Fruit fly (Drosophila melanogaster) whole organism, embryonic: ENCODE results near the gene CG34256.

Source experiments
- Asciz ChIP-seq: fragments of 200-800 bp; sonication (Bioruptor generic); optimal IDR thresholded peaks from 2 replicates; lab custom pipeline; 2017; ENCODE audit warnings: missing biosample characterization, mild to moderate bottlenecking, missing genetic modification characterization, missing genetic modification reagents
- Atf-2 ChIP-seq: fragments of 200-800 bp; sonication (Bioruptor generic); optimal IDR thresholded peaks from 2 replicates; lab custom pipeline; 2016; ENCODE audit warnings: missing biosample characterization, missing genetic modification characterization
- CG10209 ChIP-seq: fragments of 200-800 bp; sonication (Bioruptor generic); optimal IDR thresholded peaks from 3 replicates; lab custom pipeline; 2017; ENCODE audit warnings: missing biosample characterization, mild to moderate bottlenecking, missing genetic modification characterization, missing genetic modification reagents
- CG12155 ChIP-seq: fragments of 200-800 bp; sonication (Bioruptor generic); optimal IDR thresholded peaks from 3 replicates; lab custom pipeline; 2016; ENCODE audit warnings: missing biosample characterization, missing genetic modification characterization
- CG12659 ChIP-seq: fragments of 200-800 bp; sonication (Bioruptor generic); optimal IDR thresholded peaks from 3 replicates; lab custom pipeline; 2017; ENCODE audit warnings: mild to moderate bottlenecking, missing biosample characterization, missing genetic modification reagents, missing genetic modification characterization
- CG13424 ChIP-seq: fragments of 200-800 bp; sonication (Bioruptor generic); optimal IDR thresholded peaks from 2 replicates; lab custom pipeline; 2019; ENCODE audit warnings: missing biosample characterization, mild to moderate bottlenecking, missing genetic modification characterization, moderate library complexity
- CG14441 ChIP-seq: fragments of 200-800 bp; sonication (Bioruptor generic); IDR thresholded peaks from 2 replicates; pipeline ENCODE4 v1.3.6; 2022; ENCODE audit warnings: missing biosample characterization, missing genetic modification characterization
- CG15601 ChIP-seq: fragments of 200-800 bp; sonication (Bioruptor generic); optimal IDR thresholded peaks from 3 replicates; lab custom pipeline; 2019; ENCODE audit warnings: missing biosample characterization, mild to moderate bottlenecking, missing genetic modification characterization, moderate library complexity
- CG17612 ChIP-seq: fragments of 200-800 bp; sonication (Bioruptor generic); IDR thresholded peaks from 2 replicates; pipeline ENCODE4 v1.3.6; 2022; ENCODE audit warnings: missing biosample characterization, missing genetic modification characterization
- CG17829 ChIP-seq: fragments of 200-800 bp; optimal IDR thresholded peaks from 2 replicates; lab custom pipeline; 2019; ENCODE audit warnings: missing biosample characterization, mild to moderate bottlenecking, missing genetic modification characterization, moderate library complexity
- CG3281 ChIP-seq: fragments of 200-800 bp; sonication (Bioruptor generic); optimal IDR thresholded peaks from 3 replicates; lab custom pipeline; 2017; ENCODE audit warnings: missing biosample characterization, mild to moderate bottlenecking, missing genetic modification characterization
- CG3407 ChIP-seq: fragments of 200-800 bp; sonication (Bioruptor generic); optimal IDR thresholded peaks from 2 replicates; lab custom pipeline; 2018; ENCODE audit warnings: missing biosample characterization, mild to moderate bottlenecking, missing genetic modification characterization
- CG4360 ChIP-seq: fragments of 200-800 bp; sonication (Bioruptor generic); IDR thresholded peaks from 2 replicates; pipeline ENCODE4 v1.3.6; 2022; ENCODE audit warnings: missing biosample characterization, missing genetic modification characterization
- CG4730 ChIP-seq: fragments of 200-800 bp; sonication (Bioruptor generic); IDR thresholded peaks from 2 replicates; pipeline ENCODE4 v1.3.6; 2022; ENCODE audit warnings: missing biosample characterization, missing genetic modification characterization
- CG4854 ChIP-seq: fragments of 200-800 bp; sonication (Bioruptor generic); optimal IDR thresholded peaks from 2 replicates; lab custom pipeline; 2016; ENCODE audit warnings: missing biosample characterization, missing genetic modification characterization, inconsistent platforms
- CG5953 ChIP-seq: fragments of 200-800 bp; sonication (Bioruptor generic); IDR thresholded peaks from 2 replicates; pipeline ENCODE4 v1.3.6; 2022; ENCODE audit warnings: missing biosample characterization, missing genetic modification characterization
- CG6272 ChIP-seq: fragments of 200-800 bp; sonication (Bioruptor generic); IDR thresholded peaks from 2 replicates; pipeline ENCODE4 v1.3.6; 2022; ENCODE audit warnings: missing biosample characterization, missing genetic modification characterization
- CG8290 ChIP-seq, 3 experiments: fragments of 200-800 bp; sonication (Bioruptor generic); optimal IDR thresholded peaks; 2 replicates each; lab custom pipeline; 2016 to 2019; ENCODE audit warnings: missing biosample characterization in 3 of 3, missing genetic modification characterization in 3 of 3, mild to moderate bottlenecking in 2 of 3, moderate library complexity in 1 of 3
- CG9876 ChIP-seq: fragments of 200-800 bp; sonication (Bioruptor generic); optimal IDR thresholded peaks from 2 replicates; lab custom pipeline; 2016; ENCODE audit warnings: missing biosample characterization, missing genetic modification characterization
- ERR ChIP-seq: fragments of 200-800 bp; sonication (Bioruptor generic); optimal IDR thresholded peaks from 2 replicates; lab custom pipeline; 2016; ENCODE audit warnings: missing biosample characterization, missing genetic modification characterization
- H2.0 ChIP-seq: fragments of 200-800 bp; sonication (Bioruptor generic); IDR thresholded peaks from 2 replicates; pipeline ENCODE4 v1.3.6; 2022; ENCODE audit warnings: missing biosample characterization, missing genetic modification characterization
- HLH4C ChIP-seq: fragments of 200-800 bp; sonication (Bioruptor generic); IDR thresholded peaks from 3 replicates; pipeline ENCODE4 v1.3.6; 2022; ENCODE audit warnings: missing biosample characterization, missing genetic modification characterization; ENCODE audit not compliant: partially characterized antibody
- Hand ChIP-seq: fragments of 200-800 bp; sonication (Bioruptor generic); optimal IDR thresholded peaks from 2 replicates; lab custom pipeline; 2017; ENCODE audit warnings: mild to moderate bottlenecking, missing biosample characterization, missing genetic modification reagents, missing genetic modification characterization
- Hmr ChIP-seq: fragments of 200-800 bp; sonication (Bioruptor generic); optimal IDR thresholded peaks from 3 replicates; lab custom pipeline; 2017; ENCODE audit warnings: mild to moderate bottlenecking, missing biosample characterization, missing genetic modification reagents, missing genetic modification characterization
- Hr51 ChIP-seq, 2 experiments: fragments of 200-800 bp; sonication (Bioruptor generic); optimal IDR thresholded peaks; 2 replicates in 1 of 2; 3 replicates in 1 of 2; lab custom pipeline; 2016 to 2018; ENCODE audit warnings: missing biosample characterization in 2 of 2, missing genetic modification characterization in 2 of 2, mild to moderate bottlenecking in 1 of 2, moderate library complexity in 1 of 2
- Lim3 ChIP-seq: fragments of 200-800 bp; sonication (Bioruptor generic); IDR thresholded peaks from 2 replicates; pipeline ENCODE4 v1.3.6; 2022; ENCODE audit warnings: missing biosample characterization, missing genetic modification characterization
- Mrtf ChIP-seq: fragments of 200-800 bp; sonication (Bioruptor generic); IDR thresholded peaks from 3 replicates; pipeline ENCODE4 v1.3.6; 2022; ENCODE audit warnings: missing biosample characterization, missing genetic modification characterization
- Ptx1 ChIP-seq: fragments of 200-800 bp; sonication (Bioruptor generic); IDR thresholded peaks from 2 replicates; pipeline ENCODE4 v1.3.6; 2022; ENCODE audit warnings: missing biosample characterization, missing genetic modification characterization
- Sry-β ChIP-seq: fragments of 200-800 bp; sonication (Bioruptor generic); optimal IDR thresholded peaks from 2 replicates; lab custom pipeline; 2018; ENCODE audit warnings: missing biosample characterization, mild to moderate bottlenecking, missing genetic modification characterization, moderate library complexity
- Ssrp ChIP-seq: fragments of 200-800 bp; sonication (Bioruptor generic); optimal IDR thresholded peaks from 2 replicates; lab custom pipeline; 2018; ENCODE audit warnings: missing biosample characterization, mild to moderate bottlenecking, missing genetic modification characterization, moderate library complexity
- Tbp ChIP-seq: fragments of >200 bp; optimal IDR thresholded peaks from 2 replicates; lab custom pipeline; 2018; ENCODE audit warnings: missing biosample characterization, missing genetic modification characterization
- az2 ChIP-seq: fragments of 200-800 bp; sonication (Bioruptor generic); optimal IDR thresholded peaks from 3 replicates; lab custom pipeline; 2016; ENCODE audit warnings: missing biosample characterization, missing genetic modification characterization
- cas ChIP-seq: fragments of 200-800 bp; sonication (Bioruptor generic); IDR thresholded peaks from 2 replicates; pipeline ENCODE4 v1.3.6; 2022; ENCODE audit warnings: missing biosample characterization, missing genetic modification characterization
- chif ChIP-seq, 2 experiments: fragments of 200-800 bp; sonication (Bioruptor generic); optimal IDR thresholded peaks; 3 replicates each; lab custom pipeline; 2016; ENCODE audit warnings: missing biosample characterization in 2 of 2, missing genetic modification characterization in 2 of 2
- dimm ChIP-seq: fragments of 200-800 bp; sonication (Bioruptor generic); IDR thresholded peaks from 2 replicates; pipeline ENCODE4 v1.3.6; 2022; ENCODE audit warnings: missing biosample characterization, missing genetic modification characterization
- dmrt11E ChIP-seq: fragments of 200-800 bp; sonication (Bioruptor generic); optimal IDR thresholded peaks from 3 replicates; lab custom pipeline; 2018; ENCODE audit warnings: missing biosample characterization, mild to moderate bottlenecking, missing genetic modification characterization, moderate library complexity
- eve ChIP-seq, 2 experiments: fragments of >200 bp; optimal IDR thresholded peaks; 2 replicates each; lab custom pipeline; 2017; ENCODE audit warnings: missing biosample characterization in 2 of 2, missing genetic modification characterization in 2 of 2
- h ChIP-seq: fragments of >200 bp; optimal IDR thresholded peaks from 2 replicates; lab custom pipeline; 2017
- hbn ChIP-seq: fragments of 200-800 bp; sonication (Bioruptor generic); IDR thresholded peaks from 2 replicates; pipeline ENCODE4 v1.3.6; 2022; ENCODE audit warnings: missing biosample characterization, missing genetic modification characterization; ENCODE audit not compliant: partially characterized antibody
- ranshi ChIP-seq: fragments of 200-800 bp; sonication (Bioruptor generic); IDR thresholded peaks from 2 replicates; pipeline ENCODE4 v1.3.6; 2022; ENCODE audit warnings: missing biosample characterization, missing genetic modification characterization
- sens ChIP-seq: fragments of 200-800 bp; sonication (Bioruptor generic); peaks from one replicate; lab custom pipeline; 2016; ENCODE audit warnings: missing biosample characterization, missing genetic modification characterization
- sima ChIP-seq: fragments of 200-800 bp; sonication (Bioruptor generic); optimal IDR thresholded peaks from 2 replicates; lab custom pipeline; 2016; ENCODE audit warnings: missing biosample characterization, missing genetic modification characterization
- sisA ChIP-seq: fragments of 200-800 bp; sonication (Bioruptor generic); IDR thresholded peaks from 2 replicates; pipeline ENCODE4 v1.3.6; 2022; ENCODE audit warnings: missing biosample characterization, missing genetic modification characterization
- slbo ChIP-seq: fragments of 200-800 bp; sonication (Bioruptor generic); IDR thresholded peaks from 2 replicates; pipeline ENCODE4 v1.3.6; 2022; ENCODE audit warnings: missing biosample characterization, missing genetic modification characterization
- slp2 ChIP-seq: fragments of 200-800 bp; sonication (Bioruptor generic); optimal IDR thresholded peaks from 2 replicates; lab custom pipeline; 2016; ENCODE audit warnings: missing biosample characterization, missing genetic modification characterization
- sob ChIP-seq: fragments of 200-800 bp; sonication (Bioruptor generic); IDR thresholded peaks from 2 replicates; pipeline ENCODE4 v1.3.6; 2022; ENCODE audit warnings: missing biosample characterization, missing genetic modification characterization
- stwl ChIP-seq: fragments of 200-800 bp; sonication (Bioruptor generic); optimal IDR thresholded peaks from 3 replicates; lab custom pipeline; 2018; ENCODE audit warnings: missing biosample characterization, mild to moderate bottlenecking, missing genetic modification characterization, moderate library complexity
- trem ChIP-seq: fragments of 200-800 bp; optimal IDR thresholded peaks from 3 replicates; lab custom pipeline; 2019; ENCODE audit warnings: missing biosample characterization, mild to moderate bottlenecking, missing genetic modification characterization, moderate library complexity
- vnd ChIP-seq: fragments of 200-800 bp; sonication (Bioruptor generic); IDR thresholded peaks from 3 replicates; pipeline ENCODE4 v1.3.6; 2022; ENCODE audit warnings: missing biosample characterization, missing genetic modification characterization; ENCODE audit not compliant: partially characterized antibody
- vvl ChIP-seq: fragments of 200-800 bp; sonication (Bioruptor generic); IDR thresholded peaks from 2 replicates; pipeline ENCODE4 v1.3.6; 2022; ENCODE audit warnings: missing biosample characterization, missing genetic modification characterization
- wdn ChIP-seq: fragments of 200-800 bp; sonication (Bioruptor generic); IDR thresholded peaks from 2 replicates; pipeline ENCODE4 v1.3.6; 2022; ENCODE audit warnings: missing biosample characterization, missing genetic modification characterization
- wek ChIP-seq: fragments of 200-800 bp; sonication (Bioruptor generic); optimal IDR thresholded peaks from 3 replicates; lab custom pipeline; 2018; ENCODE audit warnings: missing biosample characterization, mild to moderate bottlenecking, missing genetic modification characterization, moderate library complexity

Gene CG34256

DNA sequence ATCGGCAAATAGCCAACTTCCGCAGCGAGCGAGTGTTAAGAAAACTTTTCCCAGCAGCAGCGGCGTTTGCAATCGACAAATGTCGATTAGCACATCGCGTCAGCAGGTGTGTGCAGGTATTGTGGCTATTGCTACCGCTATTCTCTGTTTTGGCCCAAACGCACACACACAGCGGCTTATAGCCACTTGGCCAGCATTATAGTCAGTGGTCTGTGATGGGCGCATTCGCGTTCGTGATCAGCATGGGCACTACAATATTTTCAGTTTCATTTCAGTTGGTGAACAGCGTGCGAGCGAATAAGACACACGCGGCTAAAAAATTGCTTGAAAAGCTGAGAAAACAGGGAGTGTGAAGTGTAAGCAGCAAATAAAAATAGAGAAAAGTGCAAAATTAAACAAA, 39.3 kb downstream of the CG34256 start, which contains the start of gene CG6836:
Gene CG6836 (plus strand): TSS at position 271 of the 400 bp plus-strand sequence.
- TF ChIP-seq sob (GFP tag; lab: Robert Waterston, UW) = peak; percentile 17; the same call in 1 of the 2 replicates
- no peak for TF ChIP-seq Lim3 (GFP tag; lab: Robert Waterston, UW)
- TF ChIP-seq CG10209 = no peak
- TF ChIP-seq h (lab: Kevin White, UChicago) = no peak
- no peak for TF ChIP-seq CG4360 (GFP tag; lab: Robert Waterston, UW)
- no peak for TF ChIP-seq CG4730 (GFP tag; lab: Robert Waterston, UW)
- TF ChIP-seq Ssrp (tag; lab: Kevin White, UChicago) = no peak
- peak; percentile 52 for TF ChIP-seq sens (GFP tag; lab: Kevin White, UChicago)
- no peak for TF ChIP-seq CG5953 (GFP tag; lab: Robert Waterston, UW)
- TF ChIP-seq CG3407 (GFP tag; lab: Kevin White, UChicago) = no peak
- TF ChIP-seq sima (GFP tag; lab: Kevin White, UChicago) = no peak
- TF ChIP-seq CG12659 = no peak
- TF ChIP-seq trem = no peak
- TF ChIP-seq CG9876 (GFP tag; lab: Kevin White, UChicago) = no peak
- TF ChIP-seq ERR (GFP tag; lab: Kevin White, UChicago) = no peak
- no peak for TF ChIP-seq stwl
- no peak for TF ChIP-seq CG3281 (GFP tag; lab: Kevin White, UChicago)
- TF ChIP-seq vvl (GFP tag; lab: Robert Waterston, UW) = peak; percentile 44; the same call in 1 of the 2 replicates
- TF ChIP-seq ranshi = no peak
- no peak for TF ChIP-seq Ptx1 (GFP tag; lab: Robert Waterston, UW)
- no peak for TF ChIP-seq CG8290 (GFP tag; optimal IDR thresholded peaks at IDR 0.05; lab: Kevin White, UChicago)
- peak in 1 of 2 experiments; percentile 20 for TF ChIP-seq CG8290 (tag; optimal IDR thresholded peaks at IDR 0.05; lab: Kevin White, UChicago)
- TF ChIP-seq cas (GFP tag; lab: Robert Waterston, UW) = no peak
- TF ChIP-seq vnd (GFP tag; lab: Robert Waterston, UW) = no peak
- TF ChIP-seq Hr51 (GFP tag; optimal IDR thresholded peaks at IDR 0.05; lab: Kevin White, UChicago) = no peak
- TF ChIP-seq HLH4C (GFP tag; lab: Robert Waterston, UW) = no peak
- TF ChIP-seq wek (GFP tag; lab: Kevin White, UChicago) = no peak
- TF ChIP-seq Hmr (GFP tag; lab: Kevin White, UChicago) = no peak
- no peak for TF ChIP-seq CG4854
- TF ChIP-seq Mrtf = no peak
- TF ChIP-seq Asciz (GFP tag; lab: Kevin White, UChicago) = no peak
- no peak for TF ChIP-seq eve (GFP tag; optimal IDR thresholded peaks at IDR 0.05; lab: Kevin White, UChicago)
- no peak for TF ChIP-seq H2.0 (GFP tag; lab: Robert Waterston, UW)
- TF ChIP-seq az2 (GFP tag; lab: Kevin White, UChicago) = no peak
- TF ChIP-seq Sry-β (GFP tag; lab: Kevin White, UChicago) = no peak
- TF ChIP-seq CG14441 (GFP tag; lab: Robert Waterston, UW) = 0 out of 2 replicates have a peak, but pooled peaks have one; percentile 38
- no peak for TF ChIP-seq wdn
- TF ChIP-seq Tbp (GFP tag; lab: Kevin White, UChicago) = no peak
- no peak for TF ChIP-seq Atf-2 (GFP tag; lab: Kevin White, UChicago)
- TF ChIP-seq Hand (GFP tag; lab: Kevin White, UChicago) = no peak
- 0 out of 2 replicates have a peak, but pooled peaks have one; percentile 21 for TF ChIP-seq CG6272 (GFP tag; lab: Robert Waterston, UW)
- TF ChIP-seq slbo = 0 out of 2 replicates have a peak, but pooled peaks have one; percentile 18
- no peak for TF ChIP-seq dimm (GFP tag; lab: Robert Waterston, UW)
- no peak for TF ChIP-seq slp2
- TF ChIP-seq sisA (GFP tag; lab: Robert Waterston, UW) = no peak
- TF ChIP-seq dmrt11E (tag; lab: Kevin White, UChicago) = no peak
- TF ChIP-seq CG17829 (tag; lab: Kevin White, UChicago) = no peak
- no peak for TF ChIP-seq CG12155 (GFP tag; lab: Kevin White, UChicago)
- TF ChIP-seq CG15601 (tag; lab: Kevin White, UChicago) = no peak
- TF ChIP-seq CG13424 (tag; lab: Kevin White, UChicago) = no peak
- no peak for TF ChIP-seq CG17612 (GFP tag; lab: Robert Waterston, UW)
- no peak for TF ChIP-seq chif (GFP tag; optimal IDR thresholded peaks at IDR 0.05; lab: Kevin White, UChicago)
- no peak for TF ChIP-seq hbn
